Worm (Caenorhabditis elegans) whole organism, late embryonic: Measurements from ENCODE around the gene EEED8.4.

ENCODE experiments used
- C08G9.2 ChIP-seq: sonication (generic microtip); optimal IDR thresholded peaks from 2 replicates; lab custom pipeline; 2016; ENCODE audit warnings: mild to moderate bottlenecking, missing genetic modification characterization, moderate library complexity, missing compliant biosample characterization
- ceh-18 ChIP-seq: sonication (generic microtip); optimal IDR thresholded peaks from 2 replicates; lab custom pipeline; 2016; ENCODE audit warnings: missing genetic modification characterization, missing compliant biosample characterization
- ceh-22 ChIP-seq: sonication (generic microtip); optimal IDR thresholded peaks from 2 replicates; lab custom pipeline; 2017; ENCODE audit warnings: missing biosample characterization, missing genetic modification characterization
- ceh-48 ChIP-seq: sonication (generic microtip); optimal IDR thresholded peaks from 2 replicates; lab custom pipeline; 2016; ENCODE audit warnings: missing genetic modification characterization, inconsistent platforms, missing compliant biosample characterization
- fkh-10 ChIP-seq: fragments of 150-350 bp; optimal IDR thresholded peaks from 2 replicates; lab custom pipeline; 2014; ENCODE audit warnings: missing biosample characterization, missing genetic modification reagents, missing genetic modification characterization

DNA sequence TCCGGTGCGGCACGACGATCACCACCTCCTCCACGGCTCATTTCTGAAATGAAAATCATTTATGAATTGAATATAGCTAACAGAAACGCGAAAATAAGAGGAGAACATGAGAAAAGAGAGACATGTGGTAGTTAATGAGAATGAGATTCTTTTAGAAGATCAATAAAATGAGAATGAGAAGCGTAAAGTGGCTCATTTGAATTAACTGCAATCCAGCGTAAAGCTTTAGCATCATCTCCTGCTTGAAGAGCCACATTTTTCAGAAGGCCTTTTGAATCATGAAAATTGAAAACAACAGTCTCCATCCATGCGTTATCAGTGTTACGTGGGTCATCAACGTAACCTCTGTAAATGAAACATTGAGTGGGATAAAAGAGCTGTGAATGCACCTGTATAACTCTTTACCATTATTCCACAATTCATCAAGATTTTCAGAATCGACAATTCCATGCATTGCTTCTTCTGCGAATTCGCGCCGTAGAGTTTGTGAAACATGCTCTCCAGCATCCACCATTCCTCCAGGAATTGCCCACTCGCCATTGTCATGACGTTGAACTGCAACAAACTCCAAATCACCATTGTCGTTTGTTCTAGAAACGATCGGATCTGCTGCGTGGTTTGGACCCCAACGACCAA lies 20.2 kb upstream of the EEED8.4 start, which contains the start of gene rsp-4:
- TF ChIP-seq fkh-10: no peak
- no peak for TF ChIP-seq C08G9.2 (tag; lab: Kevin White, UChicago)
- no peak for TF ChIP-seq ceh-22
- no peak for TF ChIP-seq ceh-18 (tag; lab: Kevin White, UChicago)
- no peak for TF ChIP-seq ceh-48 (tag; lab: Kevin White, UChicago)
